Worm (Caenorhabditis elegans): Measurements from ENCODE around the gene ncs-7.

ce11 chrX:17598712-17599111 lies 15.6 kb upstream of the ncs-7 start:
- TF ChIP-seq ets-4 (GFP tag; optimal IDR thresholded peaks at IDR 0.05) (no peak), madf-10 (tag; optimal IDR thresholded peaks at IDR 0.05) (no peak), xnd-1 (tag; optimal IDR thresholded peaks at IDR 0.05) (no peak)
